Worm (Caenorhabditis elegans) whole organism, mixed stage, embryonic: ENCODE results near the gene marc-1.

Experiments
- blmp-1 ChIP-seq: fragments of 150-350 bp; optimal IDR thresholded peaks from 2 replicates; lab custom pipeline; 2014; ENCODE audit warnings: missing biosample characterization, missing genetic modification characterization
- ces-1 ChIP-seq: fragments of 150-350 bp; optimal IDR thresholded peaks from 2 replicates; lab custom pipeline; 2014; ENCODE audit warnings: missing biosample characterization, missing genetic modification reagents, missing genetic modification characterization
- elt-1 ChIP-seq: sonication (generic microtip); optimal IDR thresholded peaks from 2 replicates; lab custom pipeline; 2017; ENCODE audit warnings: missing genetic modification characterization, mild to moderate bottlenecking, missing compliant biosample characterization, antibody characterized with exemption, moderate library complexity, borderline replicate concordance; ENCODE audit not compliant: insufficient read depth
- elt-3 ChIP-seq: fragments of 150-350 bp; optimal IDR thresholded peaks from 2 replicates; lab custom pipeline; 2014; ENCODE audit warnings: missing biosample characterization, missing genetic modification characterization
- mab-5 ChIP-seq: fragments of 150-350 bp; optimal IDR thresholded peaks from 2 replicates; lab custom pipeline; 2014; ENCODE audit warnings: missing biosample characterization, missing genetic modification characterization
- nhr-237 ChIP-seq: fragments of 150-350 bp; optimal IDR thresholded peaks from 2 replicates; lab custom pipeline; 2014; ENCODE audit warnings: missing biosample characterization, missing genetic modification characterization
- nhr-28 ChIP-seq: fragments of 150-350 bp; optimal IDR thresholded peaks from 2 replicates; lab custom pipeline; 2014; ENCODE audit warnings: missing biosample characterization, missing genetic modification characterization
- pha-4 ChIP-seq: fragments of 150-350 bp; optimal IDR thresholded peaks from 2 replicates; lab custom pipeline; 2018; ENCODE audit warnings: missing biosample characterization, missing genetic modification reagents, missing genetic modification characterization
- unc-62 ChIP-seq: fragments of 150-350 bp; optimal IDR thresholded peaks from 2 replicates; lab custom pipeline; 2014; ENCODE audit warnings: missing biosample characterization, missing genetic modification reagents, missing genetic modification characterization
- ztf-11 ChIP-seq: fragments of 150-350 bp; optimal IDR thresholded peaks from 2 replicates; lab custom pipeline; 2014; ENCODE audit warnings: missing biosample characterization, missing genetic modification characterization

ce11 chrV:9699216-9699615 is 40.3 kb upstream of the marc-1 start:
- no peak for TF ChIP-seq ces-1 (GFP tag; lab: Kevin White, UChicago)
- no peak for TF ChIP-seq blmp-1 (tag; lab: Kevin White, UChicago)
- no peak for TF ChIP-seq nhr-237
- no peak for TF ChIP-seq nhr-28 (tag; lab: Kevin White, UChicago)
- TF ChIP-seq ztf-11 (tag; lab: Kevin White, UChicago): no peak
- TF ChIP-seq pha-4 (tag; lab: Kevin White, UChicago): no peak
- no peak for TF ChIP-seq unc-62 (GFP tag; lab: Kevin White, UChicago)
- no peak for TF ChIP-seq elt-3
- TF ChIP-seq mab-5 (tag; lab: Kevin White, UChicago): no peak
- TF ChIP-seq elt-1 (tag; lab: Kevin White, UChicago): no peak
